Worm (Caenorhabditis elegans) whole organism, L4 larva: ENCODE results near the gene zmp-1.

ENCODE experiments used
- dpl-1 ChIP-seq: fragments of 150-350 bp; optimal IDR thresholded peaks from 2 replicates; lab custom pipeline; 2014; ENCODE audit warnings: missing biosample characterization, missing genetic modification reagents, missing genetic modification characterization
- fos-1 ChIP-seq: fragments of 150-350 bp; optimal IDR thresholded peaks from 2 replicates; lab custom pipeline; 2014; ENCODE audit warnings: missing biosample characterization, missing genetic modification characterization
- hif-1 ChIP-seq, 2 experiments: sonication (generic microtip); optimal IDR thresholded peaks; 2 replicates each; lab custom pipeline; 2016 to 2017; ENCODE audit warnings: missing compliant biosample characterization in 2 of 2, missing genetic modification characterization in 2 of 2, missing genetic modification reagents in 2 of 2, missing genotype in 2 of 2, mild to moderate bottlenecking in 1 of 2
- lin-13 ChIP-seq: fragments of 150-350 bp; optimal IDR thresholded peaks from 2 replicates; lab custom pipeline; 2014; ENCODE audit warnings: missing biosample characterization, missing genetic modification reagents, missing genetic modification characterization
- mdl-1 ChIP-seq, 2 experiments: fragments of 150-350 bp in 1 of 2; sonication (generic microtip) in 1 of 2; optimal IDR thresholded peaks; 2 replicates each; lab custom pipeline; 2014 to 2017; ENCODE audit warnings: missing biosample characterization in 2 of 2, missing genetic modification characterization in 2 of 2
- nhr-11 ChIP-seq: fragments of 150-350 bp; optimal IDR thresholded peaks from 2 replicates; lab custom pipeline; 2014; ENCODE audit warnings: missing biosample characterization, missing genetic modification characterization
- nhr-77 ChIP-seq: fragments of 150-350 bp; optimal IDR thresholded peaks from 2 replicates; lab custom pipeline; 2014; ENCODE audit warnings: missing biosample characterization, missing genetic modification characterization
- pqm-1 ChIP-seq: sonication (generic microtip); optimal IDR thresholded peaks from 2 replicates; lab custom pipeline; 2017; ENCODE audit warnings: missing biosample characterization, missing genetic modification characterization
- skn-1 ChIP-seq: fragments of 150-350 bp; optimal IDR thresholded peaks from 2 replicates; lab custom pipeline; 2014; ENCODE audit warnings: missing biosample characterization, missing genetic modification characterization

DNA sequence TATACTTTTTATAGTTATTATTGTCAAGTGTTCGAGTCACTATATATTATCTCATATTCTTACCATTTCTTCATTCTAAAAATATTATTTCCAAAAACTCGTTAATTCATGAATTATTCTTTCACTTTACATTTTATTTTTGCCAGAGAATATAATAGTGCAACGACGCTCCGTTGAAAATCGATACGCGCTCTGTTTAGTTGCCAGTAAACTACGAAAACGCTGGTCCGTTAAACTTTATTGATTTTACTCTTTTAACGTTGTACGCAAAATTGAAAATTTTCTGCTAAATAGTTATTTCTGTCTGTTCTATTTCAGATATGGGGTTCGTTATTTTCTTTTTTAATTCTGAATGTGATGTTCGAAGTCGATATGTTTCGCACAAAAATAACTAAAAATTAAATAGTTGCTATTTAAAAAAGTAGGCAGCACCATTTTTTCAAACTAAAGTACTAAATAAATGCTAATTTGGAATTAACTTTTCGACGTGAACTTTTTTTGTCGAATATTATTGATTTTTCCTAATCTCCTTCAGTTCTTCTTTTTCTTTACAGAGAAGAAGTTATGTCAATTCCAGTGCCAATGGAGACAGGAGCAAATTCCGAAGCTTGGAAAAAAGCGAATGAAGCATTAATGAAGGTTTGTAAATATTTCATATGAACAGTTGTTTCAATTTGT, 53.3 kb downstream of the zmp-1 start, which contains the start of gene hpo-10:
- TF ChIP-seq nhr-77 (tag; lab: Kevin White, UChicago) (no peak), pqm-1 (tag; lab: Kevin White, UChicago) (no peak), dpl-1 (GFP tag; lab: Kevin White, UChicago) (peak; percentile 12), mdl-1 (tag; optimal IDR thresholded peaks at IDR 0.05; lab: Kevin White, UChicago) (no peak), hif-1 (tag; optimal IDR thresholded peaks at IDR 0.05; lab: Kevin White, UChicago) (no peak), skn-1 (tag; lab: Kevin White, UChicago) (no peak), lin-13 (GFP tag; lab: Kevin White, UChicago) (no peak), nhr-11 (tag; lab: Kevin White, UChicago) (no peak), fos-1 (no peak)
